Worm (Caenorhabditis elegans): ENCODE results near the gene sdz-26.

sdz-26 gene

DNA sequence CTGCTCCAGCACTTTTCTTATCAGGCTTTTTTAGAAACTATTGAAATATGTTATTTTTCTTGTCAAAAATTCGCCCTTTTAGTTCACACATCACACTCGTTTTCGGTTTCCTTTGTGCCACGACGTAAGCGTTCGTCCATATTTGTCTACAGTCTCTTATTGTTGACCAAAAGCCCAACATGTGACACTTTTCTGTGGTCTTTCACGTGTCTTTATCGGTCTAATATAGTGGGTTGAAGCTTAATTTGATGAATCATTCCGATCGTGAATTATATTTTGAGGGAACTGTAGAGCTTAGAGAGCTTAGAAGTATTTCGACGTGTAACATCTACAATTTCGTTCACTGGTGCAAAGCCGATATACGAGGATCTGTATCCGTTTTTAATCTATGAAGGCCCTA is 22.7 kb downstream of the sdz-26 start:
- TF ChIP-seq med-1 (GFP tag; optimal IDR thresholded peaks at IDR 0.05; ENCODE audit: insufficient read depth) = no peak
- no peak for TF ChIP-seq ztf-23 (GFP tag; IDR thresholded peaks at IDR 0.05)
- no peak for TF ChIP-seq klf-2 (GFP tag; conservative IDR thresholded peaks at IDR 0.05)
- TF ChIP-seq ref-1 (GFP tag; conservative IDR thresholded peaks at IDR 0.05) = no peak
- no peak for TF ChIP-seq tab-1 (GFP tag; IDR thresholded peaks at IDR 0.05)
- TF ChIP-seq ztf-29 (GFP tag; IDR thresholded peaks at IDR 0.05) = no peak
- TF ChIP-seq flt-1 (GFP tag; IDR thresholded peaks at IDR 0.05) = no peak
- TF ChIP-seq cog-1 (tag; optimal IDR thresholded peaks at IDR 0.05) = no peak
- TF ChIP-seq T22C8.4 (GFP tag; IDR thresholded peaks at IDR 0.05) = no peak

DNA sequence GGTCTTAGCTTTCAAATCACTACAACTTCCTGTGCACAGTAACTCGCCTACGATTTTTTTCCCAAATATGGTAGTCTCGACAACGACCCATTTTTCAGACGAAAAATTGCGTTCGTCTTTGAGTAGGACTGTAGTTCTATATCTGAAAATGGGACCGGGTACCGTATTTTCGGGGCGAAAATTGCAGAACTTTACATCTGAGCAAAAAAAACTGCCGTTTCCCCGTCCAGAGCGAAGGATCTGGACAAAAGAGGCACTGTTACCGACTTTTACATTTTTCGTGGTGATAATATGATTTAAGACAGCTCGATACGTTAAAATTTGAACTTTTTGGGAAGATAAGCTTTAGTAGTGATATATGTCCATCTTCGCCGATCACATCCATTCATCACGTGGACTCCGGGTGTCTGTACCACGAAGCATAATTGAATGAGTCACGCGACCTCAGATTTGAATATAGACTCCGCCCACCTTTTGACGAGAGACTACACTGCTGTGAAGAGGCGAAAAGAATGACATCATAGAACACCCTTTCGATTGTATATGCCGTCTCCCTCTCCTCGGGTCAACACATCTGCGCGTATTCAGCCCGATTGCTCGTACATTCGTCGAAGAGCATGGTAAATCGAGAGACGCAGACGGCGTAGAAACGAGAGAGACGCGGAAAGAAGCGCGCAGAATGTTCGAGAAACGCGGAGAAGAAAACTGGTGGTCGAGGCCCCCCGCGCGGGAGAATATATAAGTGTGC is 23.4 kb downstream of the sdz-26 start:
- TF ChIP-seq cog-1 (tag; optimal IDR thresholded peaks at IDR 0.05) = peak; percentile 94
- TF ChIP-seq med-1 (GFP tag; optimal IDR thresholded peaks at IDR 0.05; ENCODE audit: insufficient read depth) = no peak
- TF ChIP-seq flt-1 (GFP tag; IDR thresholded peaks at IDR 0.05) = no peak
- TF ChIP-seq klf-2 (GFP tag; conservative IDR thresholded peaks at IDR 0.05) = no peak

DNA sequence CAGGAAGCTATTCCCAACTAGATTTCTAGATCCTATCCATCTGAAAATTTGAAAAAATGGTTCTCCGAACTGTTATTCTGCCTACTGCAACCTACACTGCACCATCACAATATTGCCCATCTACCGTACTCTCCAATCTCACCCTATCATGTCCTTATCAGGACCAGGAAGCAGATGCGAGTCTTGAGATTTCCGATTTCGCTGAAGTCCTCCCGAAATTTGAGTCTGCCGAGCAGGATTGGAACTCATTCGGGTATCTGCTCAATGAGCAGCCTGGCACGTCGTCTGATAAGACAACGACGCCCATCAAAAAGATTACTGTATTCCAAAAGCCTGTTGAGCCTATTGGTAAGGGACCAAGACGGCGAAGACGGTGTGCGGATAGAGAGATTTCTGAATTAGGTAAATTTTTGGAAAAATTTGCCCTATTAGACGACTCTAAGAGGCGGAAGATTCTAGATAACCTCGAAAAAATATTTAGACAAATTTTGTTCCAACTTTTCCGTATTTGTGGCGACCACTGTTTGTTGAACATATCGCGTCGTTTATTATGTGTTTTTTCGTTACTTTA is 24.0 kb downstream of the sdz-26 start:
- TF ChIP-seq T22C8.4 (GFP tag; IDR thresholded peaks at IDR 0.05) (no peak), tab-1 (GFP tag; IDR thresholded peaks at IDR 0.05) (no peak), klf-2 (GFP tag; conservative IDR thresholded peaks at IDR 0.05) (no peak), ztf-29 (GFP tag; IDR thresholded peaks at IDR 0.05) (no peak), cog-1 (tag; optimal IDR thresholded peaks at IDR 0.05) (no peak), ref-1 (GFP tag; conservative IDR thresholded peaks at IDR 0.05) (no peak), flt-1 (GFP tag; IDR thresholded peaks at IDR 0.05) (no peak), med-1 (GFP tag; optimal IDR thresholded peaks at IDR 0.05; ENCODE audit: insufficient read depth) (no peak), ztf-23 (GFP tag; IDR thresholded peaks at IDR 0.05) (no peak)

DNA sequence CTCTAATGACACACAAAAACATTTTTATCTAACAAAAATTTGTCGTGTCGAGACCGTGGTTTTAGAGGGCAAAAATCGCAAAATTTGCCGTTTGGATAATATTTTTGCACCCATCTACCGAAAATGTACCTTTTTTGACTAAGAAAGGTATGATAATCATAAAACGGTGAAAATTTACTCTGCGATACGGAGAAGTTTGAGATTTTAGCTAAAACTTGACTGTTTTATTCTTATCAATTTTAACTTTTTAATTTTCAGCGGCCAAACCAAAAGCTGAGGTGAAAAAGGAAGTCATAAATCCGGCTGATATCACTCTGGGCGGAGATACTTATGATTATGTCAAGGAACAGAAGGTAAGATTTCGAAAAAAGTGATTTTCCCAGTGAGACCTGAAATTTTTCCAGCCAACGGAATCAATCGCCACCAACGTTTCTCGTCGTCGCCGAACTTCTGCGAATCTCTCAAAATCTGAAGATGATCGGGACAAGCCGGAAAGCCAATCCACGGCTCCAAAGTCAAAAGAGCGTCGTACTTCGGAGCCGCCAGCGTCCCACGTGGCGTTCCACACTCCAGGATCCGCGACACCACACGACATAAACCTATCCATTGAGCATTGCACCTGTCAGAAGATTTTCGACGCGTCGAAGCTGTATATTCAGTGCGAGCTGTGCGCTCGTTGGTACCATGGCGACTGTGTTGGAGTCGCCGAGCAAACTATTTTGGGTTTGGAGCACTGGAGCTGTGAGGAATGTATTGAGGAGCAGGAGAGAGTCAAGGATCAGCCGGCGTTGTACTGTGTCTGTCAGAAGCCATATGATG is 24.8 kb downstream of the sdz-26 start:
- TF ChIP-seq tab-1 (GFP tag; IDR thresholded peaks at IDR 0.05) (no peak), ref-1 (GFP tag; conservative IDR thresholded peaks at IDR 0.05) (no peak), T22C8.4 (GFP tag; IDR thresholded peaks at IDR 0.05) (no peak), med-1 (GFP tag; optimal IDR thresholded peaks at IDR 0.05; ENCODE audit: insufficient read depth) (no peak), flt-1 (GFP tag; IDR thresholded peaks at IDR 0.05) (no peak), ztf-29 (GFP tag; IDR thresholded peaks at IDR 0.05) (no peak), klf-2 (GFP tag; conservative IDR thresholded peaks at IDR 0.05) (no peak), cog-1 (tag; optimal IDR thresholded peaks at IDR 0.05) (no peak), ztf-23 (GFP tag; IDR thresholded peaks at IDR 0.05) (no peak)

DNA sequence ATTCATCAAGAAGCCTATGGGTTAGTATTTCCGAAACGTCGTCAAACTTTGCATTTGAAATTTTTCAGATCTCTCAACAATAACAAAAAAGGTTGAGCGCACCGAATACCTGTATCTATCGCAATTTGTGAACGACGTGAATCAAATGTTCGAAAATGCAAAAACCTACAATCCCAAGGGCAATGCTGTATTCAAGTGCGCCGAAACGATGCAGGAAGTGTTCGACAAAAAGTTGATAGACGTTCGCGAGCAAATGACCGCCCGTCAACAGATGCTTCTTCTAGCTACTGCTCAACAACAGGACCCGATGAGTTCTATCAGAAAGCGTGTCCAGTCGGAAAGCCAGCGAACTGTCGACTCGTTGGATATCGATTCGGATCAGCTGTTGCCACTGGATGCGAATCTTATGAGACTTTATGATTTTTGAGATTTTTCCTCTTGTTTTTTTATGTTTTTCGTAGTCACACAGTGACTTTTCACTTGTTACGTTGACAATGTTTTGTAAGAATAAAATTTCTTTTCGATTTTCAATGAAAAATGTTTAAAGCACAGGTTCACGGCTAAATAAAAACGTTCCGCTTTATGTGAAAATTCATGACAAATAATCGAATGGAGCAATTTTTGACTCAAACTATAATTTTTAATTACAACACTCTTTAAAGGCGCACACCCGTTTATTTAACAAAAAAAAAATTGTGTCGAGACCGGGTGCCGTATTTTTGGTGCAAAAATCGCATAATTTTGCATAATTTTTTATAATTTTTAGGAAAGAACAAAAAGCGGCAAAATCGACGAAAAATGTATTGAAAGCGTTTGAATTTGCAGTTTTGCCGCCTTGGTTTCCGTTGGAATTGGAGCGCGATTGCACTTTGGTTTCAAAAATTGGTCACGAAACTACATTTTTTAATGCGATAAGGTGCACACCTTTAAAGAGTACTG is 26.1 kb downstream of the sdz-26 start:
- TF ChIP-seq flt-1 (GFP tag; IDR thresholded peaks at IDR 0.05) (peak; percentile 78), ref-1 (GFP tag; conservative IDR thresholded peaks at IDR 0.05) (no peak)

DNA sequence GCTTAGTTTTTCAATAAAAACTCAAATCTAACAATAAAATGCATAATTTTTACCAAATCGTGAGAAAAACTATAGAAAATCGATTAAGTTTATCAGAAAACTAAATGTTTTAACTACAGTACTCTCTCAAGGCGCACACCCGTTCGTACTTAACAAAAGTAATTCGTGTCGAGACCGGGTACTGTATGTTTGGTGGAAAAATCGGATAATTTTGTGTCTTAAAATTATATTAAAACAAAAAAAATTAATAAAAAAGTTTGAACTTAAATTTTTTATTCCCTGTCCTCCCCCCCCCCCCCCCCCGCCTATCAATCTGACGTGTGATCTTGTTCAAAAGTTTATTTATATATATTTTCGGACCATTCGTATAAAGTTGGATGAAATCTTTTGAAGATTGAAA is 26.8 kb downstream of the sdz-26 start, which contains the start of gene F26H11.4:
TSS of gene F26H11.4 (plus strand) at position 301 of the 400 bp plus-strand sequence.
- no peak for TF ChIP-seq tab-1 (GFP tag; IDR thresholded peaks at IDR 0.05)
- no peak for TF ChIP-seq ztf-23 (GFP tag; IDR thresholded peaks at IDR 0.05)
- TF ChIP-seq med-1 (GFP tag; optimal IDR thresholded peaks at IDR 0.05; ENCODE audit: insufficient read depth) = no peak
- TF ChIP-seq ref-1 (GFP tag; conservative IDR thresholded peaks at IDR 0.05) = no peak
- no peak for TF ChIP-seq ztf-29 (GFP tag; IDR thresholded peaks at IDR 0.05)
- TF ChIP-seq T22C8.4 (GFP tag; IDR thresholded peaks at IDR 0.05) = no peak
- TF ChIP-seq flt-1 (GFP tag; IDR thresholded peaks at IDR 0.05) = no peak
- TF ChIP-seq klf-2 (GFP tag; conservative IDR thresholded peaks at IDR 0.05) = no peak
- no peak for TF ChIP-seq cog-1 (tag; optimal IDR thresholded peaks at IDR 0.05)

DNA sequence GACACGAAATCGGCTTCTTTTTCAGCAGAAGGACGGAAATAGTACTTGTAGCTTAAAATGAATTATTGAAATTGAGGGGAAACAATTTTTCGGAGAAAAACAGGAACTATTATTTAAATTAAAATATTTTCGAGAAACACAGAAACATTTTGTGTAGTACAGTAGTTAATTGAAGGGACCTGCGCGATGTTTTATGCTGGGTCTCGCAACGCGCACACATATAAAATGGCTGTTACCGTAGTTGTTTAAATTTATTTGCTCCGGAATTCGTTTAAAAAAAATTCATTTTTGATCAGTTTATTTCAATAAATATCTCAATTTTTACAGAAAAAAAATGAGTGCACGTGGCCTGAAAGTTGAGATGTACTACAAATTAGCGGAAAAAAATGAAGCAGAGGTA is 29.2 kb downstream of the sdz-26 start, which contains the start of gene dsb-2:
TSS of gene dsb-2 (plus strand) at position 328 of the 400 bp plus-strand sequence.
- TF ChIP-seq tab-1 (GFP tag; IDR thresholded peaks at IDR 0.05) (no peak), flt-1 (GFP tag; IDR thresholded peaks at IDR 0.05) (no peak), T22C8.4 (GFP tag; IDR thresholded peaks at IDR 0.05) (no peak), klf-2 (GFP tag; conservative IDR thresholded peaks at IDR 0.05) (no peak), cog-1 (tag; optimal IDR thresholded peaks at IDR 0.05) (no peak), med-1 (GFP tag; optimal IDR thresholded peaks at IDR 0.05; ENCODE audit: insufficient read depth) (no peak), ztf-23 (GFP tag; IDR thresholded peaks at IDR 0.05) (no peak), ztf-29 (GFP tag; IDR thresholded peaks at IDR 0.05) (no peak), ref-1 (GFP tag; conservative IDR thresholded peaks at IDR 0.05) (no peak)

DNA sequence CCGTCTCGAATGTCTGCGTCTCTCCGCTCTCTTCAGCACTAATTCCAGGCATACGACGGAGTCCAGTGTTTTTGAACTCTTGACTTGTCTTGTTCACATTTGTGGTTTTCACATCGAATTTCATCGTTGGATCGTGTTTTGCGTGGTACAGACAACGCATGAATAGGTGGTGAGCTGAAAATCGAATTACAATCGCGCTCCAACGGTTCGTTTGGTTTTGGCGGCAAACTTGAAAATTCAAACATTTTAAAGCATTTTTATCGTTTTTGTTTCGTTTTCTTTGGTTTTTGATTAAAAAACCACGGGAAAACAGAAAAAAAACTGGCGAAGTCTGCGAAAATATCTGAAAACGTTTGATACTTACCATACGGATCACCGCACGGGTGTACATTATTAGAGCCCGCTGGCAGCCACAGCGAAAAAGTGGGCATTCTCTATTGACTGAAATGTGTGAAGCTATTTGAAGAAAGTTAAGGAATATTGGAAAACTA is 31.5 kb downstream of the sdz-26 start, which contains the start of gene exl-1:
TSS of gene exl-1 (minus strand) at position 441 of the 491 bp plus-strand sequence.
- TF ChIP-seq cog-1 (tag; optimal IDR thresholded peaks at IDR 0.05) = no peak
- no peak for TF ChIP-seq flt-1 (GFP tag; IDR thresholded peaks at IDR 0.05)
- no peak for TF ChIP-seq T22C8.4 (GFP tag; IDR thresholded peaks at IDR 0.05)
- no peak for TF ChIP-seq ref-1 (GFP tag; conservative IDR thresholded peaks at IDR 0.05)
- TF ChIP-seq klf-2 (GFP tag; conservative IDR thresholded peaks at IDR 0.05) = no peak
- no peak for TF ChIP-seq ztf-29 (GFP tag; IDR thresholded peaks at IDR 0.05)
- no peak for TF ChIP-seq ztf-23 (GFP tag; IDR thresholded peaks at IDR 0.05)
- no peak for TF ChIP-seq tab-1 (GFP tag; IDR thresholded peaks at IDR 0.05)
- no peak for TF ChIP-seq med-1 (GFP tag; optimal IDR thresholded peaks at IDR 0.05; ENCODE audit: insufficient read depth)
